Fruit fly (Drosophila melanogaster) whole organism, prepupa: ENCODE results near the gene mthl5.

Experiments used
- Blimp-1 ChIP-seq: fragments of 200-800 bp; sonication (Bioruptor generic); optimal IDR thresholded peaks from 3 replicates; lab custom pipeline; 2017; ENCODE audit warnings: missing biosample characterization, missing genetic modification characterization, mild to moderate bottlenecking, moderate library complexity, missing genetic modification reagents
- CG10669 ChIP-seq: fragments of 200-800 bp; sonication (Bioruptor generic); optimal IDR thresholded peaks from 3 replicates; lab custom pipeline; 2018; ENCODE audit warnings: missing biosample characterization, mild to moderate bottlenecking, missing genetic modification characterization, moderate library complexity
- CG11294 ChIP-seq: fragments of 200-800 bp; sonication (Bioruptor generic); IDR thresholded peaks from 2 replicates; pipeline ENCODE4 v1.3.6; 2022; ENCODE audit warnings: missing biosample characterization, missing genetic modification characterization
- CG1621 ChIP-seq: fragments of 200-800 bp; sonication (Bioruptor generic); optimal IDR thresholded peaks from 3 replicates; lab custom pipeline; 2018; ENCODE audit warnings: missing biosample characterization, mild to moderate bottlenecking, missing genetic modification characterization
- CG16779 ChIP-seq: fragments of 200-800 bp; sonication (Bioruptor generic); optimal IDR thresholded peaks from 3 replicates; lab custom pipeline; 2017; ENCODE audit warnings: missing biosample characterization, mild to moderate bottlenecking, missing genetic modification characterization
- CG3032 ChIP-seq: fragments of 200-800 bp; optimal IDR thresholded peaks from 2 replicates; lab custom pipeline; 2019; ENCODE audit warnings: missing biosample characterization, mild to moderate bottlenecking, missing genetic modification characterization, moderate library complexity
- CG31627 ChIP-seq: fragments of 200-800 bp; sonication (Bioruptor generic); optimal IDR thresholded peaks from 3 replicates; lab custom pipeline; 2016; ENCODE audit warnings: missing biosample characterization, missing genetic modification characterization
- CG32006 ChIP-seq: fragments of 200-800 bp; sonication (Bioruptor generic); optimal IDR thresholded peaks from 3 replicates; lab custom pipeline; 2017; ENCODE audit warnings: missing biosample characterization, mild to moderate bottlenecking, missing genetic modification characterization
- CG4318 ChIP-seq: fragments of 200-800 bp; sonication (Bioruptor generic); optimal IDR thresholded peaks from 3 replicates; lab custom pipeline; 2017; ENCODE audit warnings: missing biosample characterization, mild to moderate bottlenecking, missing genetic modification characterization
- CG6163 ChIP-seq: fragments of 200-800 bp; sonication (Bioruptor generic); IDR thresholded peaks from 3 replicates; pipeline ENCODE4 v1.3.6; 2022; ENCODE audit warnings: missing biosample characterization, missing genetic modification characterization
- CG6276 ChIP-seq: fragments of 200-800 bp; sonication (Bioruptor generic); optimal IDR thresholded peaks from 2 replicates; lab custom pipeline; 2017; ENCODE audit warnings: missing biosample characterization, mild to moderate bottlenecking, missing genetic modification characterization
- CG6792 ChIP-seq: fragments of 200-800 bp; sonication (Bioruptor generic); optimal IDR thresholded peaks from 3 replicates; lab custom pipeline; 2016; ENCODE audit warnings: missing biosample characterization, missing genetic modification characterization
- CG6808 ChIP-seq: fragments of 200-800 bp; sonication (Bioruptor generic); optimal IDR thresholded peaks from 3 replicates; lab custom pipeline; 2017; ENCODE audit warnings: missing biosample characterization, missing genetic modification characterization, mild to moderate bottlenecking, moderate library complexity, missing genetic modification reagents
- CG7368 ChIP-seq: fragments of 200-800 bp; sonication (Bioruptor generic); optimal IDR thresholded peaks from 3 replicates; lab custom pipeline; 2016; ENCODE audit warnings: missing biosample characterization, missing genetic modification characterization
- CG8119 ChIP-seq: fragments of 200-800 bp; sonication (Bioruptor generic); IDR thresholded peaks from 3 replicates; pipeline ENCODE4 v1.3.6; 2022; ENCODE audit warnings: missing biosample characterization, missing genetic modification characterization
- CG8632 ChIP-seq: fragments of 200-800 bp; sonication (Bioruptor generic); optimal IDR thresholded peaks from 3 replicates; lab custom pipeline; 2016; ENCODE audit warnings: missing biosample characterization, missing genetic modification characterization
- Eip75B ChIP-seq: fragments of 200-800 bp; sonication (Bioruptor generic); optimal IDR thresholded peaks from 3 replicates; lab custom pipeline; 2016; ENCODE audit warnings: missing biosample characterization, missing genetic modification characterization
- Eip78C ChIP-seq: fragments of 200-800 bp; sonication (Bioruptor generic); peaks from one replicate; lab custom pipeline; 2016; ENCODE audit warnings: missing biosample characterization, missing genetic modification characterization
- Ets21C ChIP-seq: fragments of 200-800 bp; sonication (Bioruptor generic); optimal IDR thresholded peaks from 3 replicates; lab custom pipeline; 2016; ENCODE audit warnings: missing biosample characterization, missing genetic modification characterization
- Gug ChIP-seq: fragments of 200-800 bp; sonication (Bioruptor generic); IDR thresholded peaks from 2 replicates; pipeline ENCODE4 v1.3.6; 2022; ENCODE audit warnings: missing biosample characterization, missing genetic modification characterization
- Hr38 ChIP-seq: sonication (Bioruptor generic); optimal IDR thresholded peaks from 2 replicates; lab custom pipeline; 2016; ENCODE audit warnings: missing biosample characterization, missing genetic modification characterization
- Hr39 ChIP-seq: fragments of 200-800 bp; sonication (Bioruptor generic); optimal IDR thresholded peaks from 2 replicates; lab custom pipeline; 2016; ENCODE audit warnings: missing biosample characterization, missing genetic modification characterization
- Hr4 ChIP-seq: fragments of 200-800 bp; sonication (Bioruptor generic); optimal IDR thresholded peaks from 3 replicates; lab custom pipeline; 2016; ENCODE audit warnings: missing biosample characterization, missing genetic modification characterization
- Met ChIP-seq: fragments of 200-800 bp; sonication (Bioruptor generic); optimal IDR thresholded peaks from 3 replicates; lab custom pipeline; 2016; ENCODE audit warnings: missing biosample characterization, missing genetic modification characterization
- OdsH ChIP-seq: fragments of 200-800 bp; sonication (Bioruptor generic); optimal IDR thresholded peaks from 3 replicates; lab custom pipeline; 2016; ENCODE audit warnings: missing biosample characterization, missing genetic modification characterization
- Sox102F ChIP-seq: fragments of 200-800 bp; sonication (Bioruptor generic); optimal IDR thresholded peaks from 2 replicates; lab custom pipeline; 2016; ENCODE audit warnings: missing biosample characterization, mild to moderate bottlenecking, missing genetic modification characterization
- Sox15 ChIP-seq: fragments of 200-800 bp; sonication (Bioruptor generic); optimal IDR thresholded peaks from 3 replicates; lab custom pipeline; 2016; ENCODE audit warnings: missing biosample characterization, missing genetic modification characterization
- achi ChIP-seq: fragments of 200-800 bp; sonication (Bioruptor generic); optimal IDR thresholded peaks from 3 replicates; lab custom pipeline; 2016; ENCODE audit warnings: missing biosample characterization, missing genetic modification characterization
- dac ChIP-seq: fragments of 200-800 bp; sonication (Bioruptor generic); optimal IDR thresholded peaks from 2 replicates; lab custom pipeline; 2017; ENCODE audit warnings: missing biosample characterization, mild to moderate bottlenecking, missing genetic modification characterization
- dsx ChIP-seq: fragments of 200-800 bp; optimal IDR thresholded peaks from 3 replicates; lab custom pipeline; 2019; ENCODE audit warnings: missing biosample characterization, mild to moderate bottlenecking, missing genetic modification characterization, moderate library complexity; ENCODE audit not compliant: poor library complexity, severe bottlenecking
- eg ChIP-seq: fragments of 200-800 bp; sonication (Bioruptor generic); IDR thresholded peaks from 3 replicates; pipeline ENCODE4 v1.3.6; 2022; ENCODE audit warnings: missing biosample characterization, missing genetic modification characterization
- esn ChIP-seq: fragments of 200-800 bp; sonication (Bioruptor generic); optimal IDR thresholded peaks from 2 replicates; lab custom pipeline; 2016; ENCODE audit warnings: missing biosample characterization, mild to moderate bottlenecking, missing genetic modification characterization, moderate library complexity
- fd59A ChIP-seq: fragments of 200-800 bp; sonication (Bioruptor generic); optimal IDR thresholded peaks from 2 replicates; lab custom pipeline; 2017; ENCODE audit warnings: missing biosample characterization, mild to moderate bottlenecking, missing genetic modification characterization, missing genetic modification reagents
- fd85E ChIP-seq: fragments of 200-800 bp; sonication (Bioruptor generic); optimal IDR thresholded peaks from 3 replicates; lab custom pipeline; 2016; ENCODE audit warnings: missing biosample characterization, missing genetic modification characterization
- fkh ChIP-seq: fragments of 200-800 bp; sonication (Bioruptor generic); optimal IDR thresholded peaks from 3 replicates; lab custom pipeline; 2017; ENCODE audit warnings: missing biosample characterization, mild to moderate bottlenecking, missing genetic modification characterization, moderate library complexity
- lz ChIP-seq: fragments of 200-800 bp; sonication (Bioruptor generic); optimal IDR thresholded peaks from 3 replicates; lab custom pipeline; 2016; ENCODE audit warnings: missing biosample characterization, missing genetic modification characterization
- net ChIP-seq: fragments of 200-800 bp; sonication (Bioruptor generic); optimal IDR thresholded peaks from 3 replicates; lab custom pipeline; 2016; ENCODE audit warnings: missing biosample characterization, missing genetic modification characterization
- pdm3 ChIP-seq: fragments of 200-800 bp; sonication (Bioruptor generic); optimal IDR thresholded peaks from 3 replicates; lab custom pipeline; 2016; ENCODE audit warnings: missing biosample characterization, missing genetic modification characterization
- salr ChIP-seq, 2 experiments: fragments of 200-800 bp; sonication (Bioruptor generic); optimal IDR thresholded peaks; 3 replicates each; lab custom pipeline; 2016 to 2018; ENCODE audit warnings: missing biosample characterization in 2 of 2, missing genetic modification characterization in 2 of 2, mild to moderate bottlenecking in 1 of 2
- ss ChIP-seq, 2 experiments: fragments of 200-800 bp; sonication (Bioruptor generic); optimal IDR thresholded peaks; 2 replicates in 1 of 2; 3 replicates in 1 of 2; lab custom pipeline; 2017 to 2018; ENCODE audit warnings: mild to moderate bottlenecking in 2 of 2, missing biosample characterization in 2 of 2, missing genetic modification characterization in 2 of 2, moderate library complexity in 1 of 2
- svp ChIP-seq: fragments of 200-800 bp; sonication (Bioruptor generic); peaks from one replicate; lab custom pipeline; 2016; ENCODE audit warnings: missing biosample characterization, missing genetic modification characterization
- topi ChIP-seq: fragments of 200-800 bp; sonication (Bioruptor generic); optimal IDR thresholded peaks from 3 replicates; lab custom pipeline; 2016; ENCODE audit warnings: missing biosample characterization, missing genetic modification characterization
- vri ChIP-seq: fragments of 200-800 bp; sonication (Bioruptor generic); optimal IDR thresholded peaks from 3 replicates; lab custom pipeline; 2016; ENCODE audit warnings: missing biosample characterization, mild to moderate bottlenecking, missing genetic modification characterization

mthl5 gene

DNA sequence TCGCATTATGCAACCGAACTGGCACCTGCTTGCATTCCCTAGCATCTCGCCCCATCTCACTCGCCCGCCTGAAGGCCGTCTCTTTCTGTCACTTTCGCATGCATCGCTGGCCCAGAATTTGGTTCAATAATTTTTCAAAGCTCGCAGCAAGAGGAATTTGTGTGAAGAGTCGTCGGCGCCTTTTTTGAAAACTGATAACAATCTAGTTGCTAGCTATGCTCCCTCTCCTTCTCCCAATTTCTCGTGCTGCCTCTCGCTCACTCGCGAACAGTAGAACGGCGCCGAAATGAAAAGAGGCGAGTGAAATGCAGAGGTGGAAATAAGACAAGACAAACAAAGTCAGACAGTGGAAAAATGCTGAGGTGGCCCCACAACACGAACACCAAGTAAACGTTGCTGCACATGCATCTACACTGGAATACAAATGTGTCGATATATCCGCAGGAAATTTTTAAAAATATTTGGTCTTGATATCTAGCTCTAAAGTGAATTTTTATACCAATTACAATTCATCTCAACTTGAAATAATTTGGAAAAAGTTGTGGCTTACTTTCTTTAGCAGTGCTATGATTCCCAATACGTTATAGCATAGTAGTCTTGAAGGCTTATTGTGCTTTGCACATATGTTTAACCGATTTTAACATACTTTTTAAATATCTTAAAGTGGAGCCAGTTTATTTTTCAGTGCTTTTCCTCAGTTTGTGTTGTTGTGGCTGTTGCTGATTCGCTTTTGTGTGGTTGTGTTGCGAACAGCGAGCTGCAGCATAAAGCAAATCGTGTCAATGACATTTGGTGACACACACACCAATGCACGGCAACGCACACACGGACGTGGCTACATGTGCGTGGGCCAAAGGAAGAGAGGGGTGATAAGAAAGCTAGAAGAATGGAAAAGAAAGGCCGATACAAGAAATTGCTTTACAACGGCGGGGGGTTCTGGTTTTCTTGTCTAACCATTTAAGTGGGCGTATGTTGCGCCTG, 35.8 kb downstream of the mthl5 start (continued):
- TF ChIP-seq fd59A (GFP tag; lab: Kevin White, UChicago) (peak; percentile 75), CG6808 (GFP tag; lab: Kevin White, UChicago) (peak; percentile 79), Sox15 (GFP tag; lab: Kevin White, UChicago) (peak; percentile 39), Hr39 (peak; percentile 80), CG4318 (GFP tag; lab: Kevin White, UChicago) (peak; percentile 95), eg (GFP tag; lab: Robert Waterston, UW) (peak; percentile 91), esn (GFP tag; lab: Kevin White, UChicago) (peak; percentile 76), fkh (GFP tag; lab: Kevin White, UChicago) (peak; percentile 56), CG3032 (peak; percentile 84), dac (GFP tag; lab: Kevin White, UChicago) (peak; percentile 96), svp (GFP tag; lab: Kevin White, UChicago) (peak; percentile 92), net (GFP tag; lab: Kevin White, UChicago) (peak; percentile 90), CG6163 (GFP tag; lab: Robert Waterston, UW) (peak; percentile 85)

DNA sequence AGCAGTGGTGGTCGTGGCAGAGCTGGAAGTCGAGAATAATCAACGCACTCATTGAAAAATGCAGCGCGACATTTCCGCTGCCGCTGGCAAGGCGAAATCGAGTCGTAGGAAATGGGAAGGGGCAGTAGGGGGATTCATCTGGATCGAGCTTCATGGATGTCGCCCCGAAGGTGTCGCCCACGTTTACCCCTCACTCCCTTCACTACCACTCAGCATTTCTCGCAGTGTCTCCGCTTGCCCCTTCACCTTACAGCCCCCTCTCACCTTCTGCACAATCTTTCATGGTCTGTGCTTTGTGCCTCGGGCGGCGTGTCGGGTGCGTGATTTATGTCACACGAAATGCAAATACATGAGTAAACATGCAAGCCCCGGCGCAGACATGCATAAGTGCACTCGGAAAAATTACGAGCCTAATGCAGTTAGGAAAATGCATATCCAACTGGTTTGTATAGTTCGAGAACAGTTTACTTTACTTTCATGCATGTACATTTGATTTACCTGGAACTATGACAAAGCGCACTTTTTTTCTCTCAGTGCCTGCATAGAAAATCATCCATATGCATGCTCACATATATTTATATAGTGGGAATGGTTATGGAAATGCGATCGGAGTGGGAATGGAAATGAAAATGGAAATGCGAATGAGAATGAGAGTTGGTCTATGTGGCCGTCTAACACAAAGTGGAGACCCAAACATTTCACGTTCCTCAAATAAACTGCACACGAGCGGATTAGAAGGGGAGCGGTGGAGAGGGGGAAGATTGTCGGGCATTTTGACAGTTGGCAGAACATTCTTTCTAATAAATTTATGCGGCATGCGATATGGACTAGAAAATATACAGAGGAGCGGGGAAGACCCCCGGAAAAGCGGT, 37.4 kb downstream of the mthl5 start:
- peak; percentile 75 for TF ChIP-seq CG31627 (GFP tag; lab: Kevin White, UChicago)
- TF ChIP-seq Eip75B (GFP tag; lab: Kevin White, UChicago): peak; percentile 88
- TF ChIP-seq dsx (GFP tag; lab: Kevin White, UChicago): peak; percentile 81
- peak; percentile 88 for TF ChIP-seq pdm3 (GFP tag; lab: Kevin White, UChicago)
- peak; percentile 90 for TF ChIP-seq CG8119 (GFP tag; lab: Robert Waterston, UW)
- TF ChIP-seq CG11294: peak; percentile 85
- TF ChIP-seq Met (GFP tag; lab: Kevin White, UChicago): peak; percentile 77
- peak; percentile 75 for TF ChIP-seq Sox15 (GFP tag; lab: Kevin White, UChicago)
- peak; percentile 76 for TF ChIP-seq topi (GFP tag; lab: Kevin White, UChicago)
- peak; percentile 93 for TF ChIP-seq CG32006 (GFP tag; lab: Kevin White, UChicago)
- peak; percentile 78 for TF ChIP-seq Hr39
- TF ChIP-seq net (GFP tag; lab: Kevin White, UChicago): peak; percentile 88
- peak; percentile 69 for TF ChIP-seq CG8632
- TF ChIP-seq CG6792 (GFP tag; lab: Kevin White, UChicago): peak; percentile 78
- peak; percentile 89 for TF ChIP-seq CG7368 (GFP tag; lab: Kevin White, UChicago)
- peak; percentile 96 for TF ChIP-seq Eip78C (GFP tag; lab: Kevin White, UChicago)
- TF ChIP-seq CG6163 (GFP tag; lab: Robert Waterston, UW): peak; percentile 96
- peak; percentile 90 for TF ChIP-seq OdsH (GFP tag; lab: Kevin White, UChicago)
- TF ChIP-seq eg (GFP tag; lab: Robert Waterston, UW): peak; percentile 93
- TF ChIP-seq Gug (GFP tag; lab: Robert Waterston, UW): peak; percentile 87
- TF ChIP-seq CG6276 (GFP tag; lab: Kevin White, UChicago): peak; percentile 81
- TF ChIP-seq svp (GFP tag; lab: Kevin White, UChicago): peak; percentile 90
- peak; percentile 86 for TF ChIP-seq achi (GFP tag; lab: Kevin White, UChicago)
- TF ChIP-seq CG10669: peak; percentile 85
- peak; percentile 28 for TF ChIP-seq vri (GFP tag; lab: Kevin White, UChicago)
- TF ChIP-seq ss (GFP tag; optimal IDR thresholded peaks at IDR 0.05; lab: Kevin White, UChicago): peak; percentile 76 to 90
- peak; percentile 73 for TF ChIP-seq lz (GFP tag; lab: Kevin White, UChicago)
- TF ChIP-seq Hr4 (GFP tag; lab: Kevin White, UChicago): peak; percentile 95
- peak; percentile 83 for TF ChIP-seq CG4318 (GFP tag; lab: Kevin White, UChicago)
- TF ChIP-seq fd85E: peak; percentile 64
- peak; percentile 84 for TF ChIP-seq CG1621 (tag; lab: Kevin White, UChicago)
- peak; percentile 68 for TF ChIP-seq Hr38 (GFP tag; lab: Kevin White, UChicago)
- peak; percentile 60 for TF ChIP-seq Ets21C (GFP tag; lab: Kevin White, UChicago)
- peak; percentile 69 for TF ChIP-seq CG6808 (GFP tag; lab: Kevin White, UChicago)
- peak; percentile 76 for TF ChIP-seq Sox102F
- no peak for TF ChIP-seq Blimp-1 (GFP tag; lab: Kevin White, UChicago)
- TF ChIP-seq salr (GFP tag; optimal IDR thresholded peaks at IDR 0.05; lab: Kevin White, UChicago): peak; percentile 78 to 88
- TF ChIP-seq CG16779 (tag; lab: Kevin White, UChicago): peak; percentile 72
- TF ChIP-seq fd59A (GFP tag; lab: Kevin White, UChicago): peak; percentile 71
- peak; percentile 77 for TF ChIP-seq esn (GFP tag; lab: Kevin White, UChicago)
- peak; percentile 80 for TF ChIP-seq fkh (GFP tag; lab: Kevin White, UChicago)
